Fruit fly (Drosophila melanogaster): ENCODE measurements around the gene Rhau.

Rhau gene

DNA sequence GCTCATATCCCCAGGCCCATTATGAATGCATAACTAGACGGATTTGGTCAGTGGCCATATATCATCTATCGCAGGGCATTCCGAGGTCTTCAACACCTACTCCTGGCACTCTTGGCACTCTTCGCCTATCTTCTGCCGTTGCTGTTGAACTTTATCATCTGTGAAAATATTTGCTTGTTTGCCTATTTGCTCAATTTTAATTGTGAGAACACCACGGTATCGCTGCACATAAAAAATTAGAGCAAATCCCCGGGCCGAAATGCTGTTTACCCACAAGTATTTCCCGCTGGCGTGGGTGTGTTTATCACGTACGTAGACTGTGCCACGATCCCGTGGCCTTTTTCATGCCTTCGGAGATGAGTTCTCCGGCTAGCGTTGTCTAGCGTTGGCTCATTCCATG lies 23.0 kb upstream of the Rhau start (continued):
- TF ChIP-seq CG16815 (GFP tag; optimal IDR thresholded peaks at IDR 0.05) (no peak), gem (tag; optimal IDR thresholded peaks at IDR 0.05) (peak; percentile 71), CG5953 (GFP tag; IDR thresholded peaks at IDR 0.05) (peak; percentile 52; the same call in 1 of the 2 replicates), fd64A (GFP tag; optimal IDR thresholded peaks at IDR 0.05) (peak; percentile 77), NK7.1 (GFP tag; optimal IDR thresholded peaks at IDR 0.05) (peak; percentile 51), Xrp1 (GFP tag; IDR thresholded peaks at IDR 0.05) (peak; percentile 80), CrebB (tag; optimal IDR thresholded peaks at IDR 0.05) (peak; percentile 80), HLH54F (GFP tag; optimal IDR thresholded peaks at IDR 0.05) (peak; percentile 1), bcd (GFP tag; optimal IDR thresholded peaks at IDR 0.05) (peak; percentile 56), rib (GFP tag; IDR thresholded peaks at IDR 0.05) (no peak), pnt (GFP tag; optimal IDR thresholded peaks at IDR 0.05) (peak; percentile 51), cwo (GFP tag; optimal IDR thresholded peaks at IDR 0.05) (peak; percentile 39), CG18011 (GFP tag; optimal IDR thresholded peaks at IDR 0.05) (peak; percentile 4), Rx (GFP tag; IDR thresholded peaks at IDR 0.05) (0 out of 2 replicates have a peak, but pooled peaks have one; percentile 20), CG18619 (GFP tag; optimal IDR thresholded peaks at IDR 0.05) (peak; percentile 77), CG2129 (GFP tag; IDR thresholded peaks at IDR 0.05; ENCODE audit: partially characterized antibody) (no peak), ab (GFP tag; optimal IDR thresholded peaks at IDR 0.05) (no peak), stc (GFP tag; IDR thresholded peaks at IDR 0.05) (peak; percentile 10; the same call in 1 of the 2 replicates), danr (GFP tag; IDR thresholded peaks at IDR 0.05) (peak; percentile 27; the same call in 1 of the 2 replicates), CG1647 (GFP tag; optimal IDR thresholded peaks at IDR 0.05) (peak; percentile 7), CG17568 (GFP tag; optimal IDR thresholded peaks at IDR 0.05) (peak; percentile 79), CG12219 (GFP tag; optimal IDR thresholded peaks at IDR 0.05) (peak; percentile 51), Hr39 (optimal IDR thresholded peaks at IDR 0.05) (no peak), Oaz (GFP tag; IDR thresholded peaks at IDR 0.05) (no peak), Trl (optimal IDR thresholded peaks at IDR 0.05) (no peak), Trl (GFP tag; optimal IDR thresholded peaks at IDR 0.05) (peak; percentile 69), CG5180 (GFP tag; optimal IDR thresholded peaks at IDR 0.05) (peak; percentile 46), mam (GFP tag; optimal IDR thresholded peaks at IDR 0.05) (peak; percentile 1), CG17359 (tag; optimal IDR thresholded peaks at IDR 0.05) (peak; percentile 78), Dad (GFP tag; optimal IDR thresholded peaks at IDR 0.05) (no peak), grn (GFP tag; optimal IDR thresholded peaks at IDR 0.05) (peak; percentile 49), CG7745 (tag; optimal IDR thresholded peaks at IDR 0.05) (peak; percentile 16), ci (GFP tag; IDR thresholded peaks at IDR 0.05) (peak; percentile 82), mirr (GFP tag; optimal IDR thresholded peaks at IDR 0.05) (peak; percentile 55), CG2678 (tag; optimal IDR thresholded peaks at IDR 0.05) (peak; percentile 79), Lpt (GFP tag; optimal IDR thresholded peaks at IDR 0.05) (no peak), grau (tag; optimal IDR thresholded peaks at IDR 0.05) (peak; percentile 39), chm (GFP tag; IDR thresholded peaks at IDR 0.05) (peak; percentile 81; the same call in 1 of the 2 replicates), CG17829 (tag; optimal IDR thresholded peaks at IDR 0.05) (peak; percentile 4), peb (GFP tag; IDR thresholded peaks at IDR 0.05) (0 out of 2 replicates have a peak, but pooled peaks have one; percentile 28), gsb-n (tag; optimal IDR thresholded peaks at IDR 0.05) (peak; percentile 62), Meics (GFP tag; optimal IDR thresholded peaks at IDR 0.05) (peak; percentile 73)

DNA sequence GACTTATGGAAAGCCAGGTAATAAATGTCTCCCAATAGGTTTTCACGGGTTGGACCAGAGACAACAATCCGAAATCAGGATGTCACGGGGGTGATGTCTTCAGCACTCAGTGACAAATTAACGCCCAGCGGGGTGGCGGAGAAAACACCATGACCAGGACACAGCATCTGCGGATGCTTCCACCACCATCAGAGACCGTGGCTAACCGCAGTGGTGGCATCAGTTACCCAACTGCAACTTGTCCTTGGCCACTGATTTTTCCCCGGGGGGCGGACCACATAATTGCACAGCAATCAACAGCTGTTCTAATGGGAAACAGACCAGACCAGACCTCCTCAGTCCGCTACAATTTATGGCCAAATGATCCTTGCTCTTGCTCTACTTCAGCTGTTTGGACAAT lies 20.6 kb upstream of the Rhau start:
- peak; percentile 91 for TF ChIP-seq twi (tag; optimal IDR thresholded peaks at IDR 0.05)
- TF ChIP-seq prd (optimal IDR thresholded peaks at IDR 0.05) = no peak
- TF ChIP-seq prd (GFP tag; IDR thresholded peaks at IDR 0.05) = peak; percentile 67; the same call in 2 of the 3 replicates
- TF ChIP-seq cad (GFP tag; optimal IDR thresholded peaks at IDR 0.05) = peak; percentile 79
- no peak for TF ChIP-seq zen2 (GFP tag; IDR thresholded peaks at IDR 0.05; ENCODE audit: partially characterized antibody)
- no peak for TF ChIP-seq CG4617 (GFP tag; optimal IDR thresholded peaks at IDR 0.05; ENCODE audit: borderline replicate concordance)
- peak; percentile 42 for TF ChIP-seq D (optimal IDR thresholded peaks at IDR 0.05)
- TF ChIP-seq D (GFP tag; optimal IDR thresholded peaks at IDR 0.05) = no peak
- TF ChIP-seq CG9817 (tag; optimal IDR thresholded peaks at IDR 0.05) = no peak
- TF ChIP-seq CG7839 (tag; optimal IDR thresholded peaks at IDR 0.05) = no peak
- no peak for TF ChIP-seq CG17829 (tag; optimal IDR thresholded peaks at IDR 0.05)
- peak; percentile 77 for TF ChIP-seq zen (tag; optimal IDR thresholded peaks at IDR 0.05)
- no peak for TF ChIP-seq sisA (GFP tag; IDR thresholded peaks at IDR 0.05)
- no peak for TF ChIP-seq ham (GFP tag; IDR thresholded peaks at IDR 0.05)

All from whole organism, embryonic.